Fruit fly (Drosophila melanogaster) whole organism, embryonic: ENCODE data around the gene CG33543.
A peak's percentile ranks its signal among the peaks of the same experiment; 100 is the strongest.

ENCODE experiments used
- CG2678 ChIP-seq: fragments of 200-800 bp; sonication (Bioruptor generic); optimal IDR thresholded peaks from 3 replicates; lab custom pipeline; 2019; ENCODE audit warnings: missing biosample characterization, mild to moderate bottlenecking, missing genetic modification characterization, moderate library complexity
- CG34422 ChIP-seq: fragments of 200-800 bp; sonication (Bioruptor generic); IDR thresholded peaks from 3 replicates; pipeline ENCODE4 v1.3.6; 2022; ENCODE audit warnings: missing biosample characterization, missing genetic modification characterization
- CG7839 ChIP-seq: fragments of 200-800 bp; sonication (Bioruptor generic); optimal IDR thresholded peaks from 3 replicates; lab custom pipeline; 2018; ENCODE audit warnings: missing biosample characterization, mild to moderate bottlenecking, missing genetic modification characterization, moderate library complexity
- CG9609 ChIP-seq: fragments of 200-800 bp; sonication (Bioruptor generic); optimal IDR thresholded peaks from 3 replicates; lab custom pipeline; 2016; ENCODE audit warnings: missing biosample characterization, missing genetic modification characterization
- Neu2 ChIP-seq: fragments of 200-800 bp; sonication (Bioruptor generic); optimal IDR thresholded peaks from 3 replicates; lab custom pipeline; 2016; ENCODE audit warnings: missing biosample characterization, missing genetic modification characterization, borderline replicate concordance
- Spps ChIP-seq: fragments of 200-800 bp; sonication (Bioruptor generic); optimal IDR thresholded peaks from 2 replicates; lab custom pipeline; 2018; ENCODE audit warnings: missing biosample characterization, mild to moderate bottlenecking, missing genetic modification characterization
- gsb-n ChIP-seq: fragments of 200-800 bp; sonication (Bioruptor generic); optimal IDR thresholded peaks from 3 replicates; lab custom pipeline; 2018; ENCODE audit warnings: missing biosample characterization, mild to moderate bottlenecking, missing genetic modification characterization
- hkb ChIP-seq, 2 experiments: fragments of 200-800 bp in 1 of 2; fragments of >200 bp in 1 of 2; sonication (Bioruptor generic) in 1 of 2; IDR thresholded peaks in 1 of 2; optimal IDR thresholded peaks in 1 of 2; 2 replicates each; pipeline versions ENCODE4 v1.3.6 to Lab custom; 2017 to 2022; ENCODE audit warnings: missing biosample characterization in 1 of 2, missing genetic modification characterization in 1 of 2
- jumu ChIP-seq: fragments of 200-800 bp; sonication (Bioruptor generic); optimal IDR thresholded peaks from 3 replicates; lab custom pipeline; 2016; ENCODE audit warnings: missing biosample characterization, missing genetic modification characterization

DNA sequence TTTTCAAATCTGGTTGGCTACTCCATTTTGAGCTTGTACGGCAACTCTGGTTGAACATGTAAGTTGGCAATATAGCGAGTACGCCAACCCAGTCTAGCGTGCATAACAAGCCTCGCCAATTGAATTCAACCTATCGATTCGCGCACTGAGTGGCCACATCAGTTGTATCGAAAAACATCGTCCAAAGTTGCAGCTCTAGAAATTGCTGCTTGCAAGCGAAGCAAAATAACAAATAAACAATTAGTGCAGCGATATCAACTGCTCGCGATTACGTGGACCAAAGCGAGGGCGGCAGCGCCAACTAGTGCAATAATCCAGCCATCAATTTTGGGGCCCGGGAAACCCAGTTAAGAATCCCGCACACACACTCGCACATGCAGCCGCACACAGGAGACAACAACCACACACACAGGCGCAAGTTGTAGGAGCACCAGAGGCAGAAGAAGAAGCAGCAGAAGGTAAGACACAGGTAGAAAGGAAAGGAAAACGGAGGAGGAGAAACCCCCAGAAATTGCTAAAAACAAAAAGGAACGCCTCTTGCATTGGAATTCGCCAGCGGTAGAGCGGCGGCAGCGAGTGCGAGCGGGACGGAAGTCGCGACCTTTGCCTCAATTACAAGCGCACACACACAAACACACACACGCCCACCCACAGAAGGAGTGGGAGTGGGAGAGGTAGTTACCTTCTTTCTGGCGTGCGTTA lies 31.6 kb upstream of the CG33543 start:
- TF ChIP-seq CG7839 (tag; lab: Kevin White, UChicago) (no peak), Spps (tag; lab: Kevin White, UChicago) (no peak), hkb (optimal IDR thresholded peaks at IDR 0.05; lab: Kevin White, UChicago) (peak; percentile 44), hkb (GFP tag; IDR thresholded peaks at IDR 0.05; lab: Robert Waterston, UW) (no peak), jumu (GFP tag; lab: Kevin White, UChicago) (peak; percentile 26), Neu2 (GFP tag; lab: Kevin White, UChicago) (no peak), CG34422 (GFP tag; lab: Robert Waterston, UW) (peak; percentile 74; the same call in 2 of the 3 replicates), CG9609 (GFP tag; lab: Kevin White, UChicago) (peak; percentile 53), gsb-n (tag; lab: Kevin White, UChicago) (peak; percentile 59), CG2678 (tag; lab: Kevin White, UChicago) (no peak)
